Fruit fly (Drosophila melanogaster): ENCODE results near the gene Eig71Eh.
A peak's percentile ranks its signal among the peaks of the same experiment; 100 is the strongest.

Eig71Eh gene

DNA sequence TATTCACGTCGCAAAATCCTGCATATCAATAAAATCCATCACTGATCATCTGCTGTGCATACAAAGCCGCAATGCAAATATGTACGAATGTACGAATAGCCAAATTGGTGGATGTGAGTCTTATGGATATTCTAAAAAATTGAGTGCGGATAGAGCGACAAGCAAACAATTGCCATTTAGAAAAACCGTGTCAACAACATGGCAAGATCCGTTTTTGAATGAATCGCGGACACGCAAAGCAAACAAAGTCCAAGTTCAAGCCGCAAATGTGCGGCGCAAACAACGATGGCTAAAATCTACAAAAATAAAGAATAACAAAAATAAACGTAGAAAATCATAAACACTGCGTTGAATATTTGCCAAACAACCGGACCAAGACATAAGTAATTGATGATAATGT lies 30.3 kb upstream of the Eig71Eh start (continued):
- TF ChIP-seq CG10959 (GFP tag; IDR thresholded peaks at IDR 0.05) (no peak), gcm2 (GFP tag; optimal IDR thresholded peaks at IDR 0.05) (no peak), sisA (GFP tag; IDR thresholded peaks at IDR 0.05) (no peak), CG16863 (GFP tag; optimal IDR thresholded peaks at IDR 0.05) (no peak), mld (GFP tag; IDR thresholded peaks at IDR 0.05; ENCODE audit: partially characterized antibody) (no peak), tll (GFP tag; optimal IDR thresholded peaks at IDR 0.05) (no peak), her (GFP tag; optimal IDR thresholded peaks at IDR 0.05) (peak; percentile 24), CG6175 (GFP tag; IDR thresholded peaks at IDR 0.05) (no peak), hb (GFP tag; IDR thresholded peaks at IDR 0.05; ENCODE audit: partially characterized antibody) (no peak), CG18599 (GFP tag; optimal IDR thresholded peaks at IDR 0.05) (peak; percentile 1), CG4404 (GFP tag; IDR thresholded peaks at IDR 0.05) (no peak), luna (GFP tag; optimal IDR thresholded peaks at IDR 0.05) (peak; percentile 40), Fer1 (GFP tag; optimal IDR thresholded peaks at IDR 0.05) (peak; percentile 8), CG9215 (GFP tag; IDR thresholded peaks at IDR 0.05) (no peak), CG6689 (GFP tag; IDR thresholded peaks at IDR 0.05) (no peak), fd102C (GFP tag; optimal IDR thresholded peaks at IDR 0.05) (peak; percentile 50), fd3F (GFP tag; optimal IDR thresholded peaks at IDR 0.05) (peak; percentile 33), ewg (GFP tag; optimal IDR thresholded peaks at IDR 0.05) (no peak), gcm (GFP tag; optimal IDR thresholded peaks at IDR 0.05) (no peak), prd (optimal IDR thresholded peaks at IDR 0.05) (no peak), prd (GFP tag; IDR thresholded peaks at IDR 0.05) (no peak), CG42726 (GFP tag; IDR thresholded peaks at IDR 0.05; ENCODE audit: partially characterized antibody) (no peak), CG11456 (GFP tag; IDR thresholded peaks at IDR 0.05) (no peak), Xbp1 (GFP tag; optimal IDR thresholded peaks at IDR 0.05) (no peak), CG11696 (GFP tag; IDR thresholded peaks at IDR 0.05) (no peak), CG1233 (GFP tag; optimal IDR thresholded peaks at IDR 0.05) (no peak), Dip2 (GFP tag; IDR thresholded peaks at IDR 0.05) (no peak), CG1603 (tag; optimal IDR thresholded peaks at IDR 0.05) (no peak), Hmr (GFP tag; optimal IDR thresholded peaks at IDR 0.05) (peak; percentile 37), CG12071 (GFP tag; optimal IDR thresholded peaks at IDR 0.05) (peak; percentile 12), CrebB (tag; optimal IDR thresholded peaks at IDR 0.05) (peak; percentile 28), Lpt (GFP tag; optimal IDR thresholded peaks at IDR 0.05) (no peak), Antp (GFP tag; optimal IDR thresholded peaks at IDR 0.05) (no peak), slp2 (GFP tag; optimal IDR thresholded peaks at IDR 0.05) (no peak), CG8290 (GFP tag; optimal IDR thresholded peaks at IDR 0.05) (no peak), CG8290 (tag; optimal IDR thresholded peaks at IDR 0.05) (peak in 1 of 2 experiments; percentile 46), B-H2 (GFP tag; optimal IDR thresholded peaks at IDR 0.05) (peak; percentile 41), Dll (GFP tag; IDR thresholded peaks at IDR 0.05; ENCODE audit: partially characterized antibody) (no peak), Blimp-1 (GFP tag; optimal IDR thresholded peaks at IDR 0.05) (no peak), Rfx (GFP tag; IDR thresholded peaks at IDR 0.05) (peak; percentile 7; the same call in 1 of the 2 replicates), oc (tag; optimal IDR thresholded peaks at IDR 0.05) (no peak), nerfin-1 (tag; optimal IDR thresholded peaks at IDR 0.05) (no peak), Optix (GFP tag; IDR thresholded peaks at IDR 0.05) (no peak), CG10209 (GFP tag; optimal IDR thresholded peaks at IDR 0.05) (peak; percentile 35)

Data from whole organism, embryonic.